Worm (Caenorhabditis elegans) whole organism, midembryonic: ENCODE data around the gene F16B4.2.

Source experiments
- T22C8.4 ChIP-seq: fragments of 200-800 bp; sonication (Bioruptor generic); IDR thresholded peaks from 2 replicates; pipeline ENCODE4 v1.3.6; 2022; ENCODE audit warnings: missing genetic modification characterization, missing compliant biosample characterization
- cog-1 ChIP-seq: sonication (generic microtip); optimal IDR thresholded peaks from 2 replicates; lab custom pipeline; 2016; ENCODE audit warnings: missing genetic modification characterization, missing compliant biosample characterization
- flt-1 ChIP-seq: fragments of 200-800 bp; sonication (Bioruptor generic); IDR thresholded peaks from 2 replicates; pipeline ENCODE4 v1.3.6; 2022; ENCODE audit warnings: missing genetic modification characterization, missing compliant biosample characterization
- klf-2 ChIP-seq: fragments of 200-800 bp; sonication (Bioruptor generic); conservative IDR thresholded peaks from 2 replicates; pipeline ENCODE4 v1.3.6; 2022; ENCODE audit warnings: missing genetic modification reagents, missing genetic modification characterization, missing compliant biosample characterization
- ztf-23 ChIP-seq: fragments of 200-800 bp; sonication (Bioruptor generic); IDR thresholded peaks from 2 replicates; pipeline ENCODE4 v1.3.6; 2022; ENCODE audit warnings: missing genetic modification reagents, missing genetic modification characterization, missing compliant biosample characterization
- ztf-29 ChIP-seq: fragments of 200-800 bp; sonication (Bioruptor generic); IDR thresholded peaks from 2 replicates; pipeline ENCODE4 v1.3.6; 2022; ENCODE audit warnings: missing genetic modification reagents, missing genetic modification characterization, missing compliant biosample characterization

DNA sequence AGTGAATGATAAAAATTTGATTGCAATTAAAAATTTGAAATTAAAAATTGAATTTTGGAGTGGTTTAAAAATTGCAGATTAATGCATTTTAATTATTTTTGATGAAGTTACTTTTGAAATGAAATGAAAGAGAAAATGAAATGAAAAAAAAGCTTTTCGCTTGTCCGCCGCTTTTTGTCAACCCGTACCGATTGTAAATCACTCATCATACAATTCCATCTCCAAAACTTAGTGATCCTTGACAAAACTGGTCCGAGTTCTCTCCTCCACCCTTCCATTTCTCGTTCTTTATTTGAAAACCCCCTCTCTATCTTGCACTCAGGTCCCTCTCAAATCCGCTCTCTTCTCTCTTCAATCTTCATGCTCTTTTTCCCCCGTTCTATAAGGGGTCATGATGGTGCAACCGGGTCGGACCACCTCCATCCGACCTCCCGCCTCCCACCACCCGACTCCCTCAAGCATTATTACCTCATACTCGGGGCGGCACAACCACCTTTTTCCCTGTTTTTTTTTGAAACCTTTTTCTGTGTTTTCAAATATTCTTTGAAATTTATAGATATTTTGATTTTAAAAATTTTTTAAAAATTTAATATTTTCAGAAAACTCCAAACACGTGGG lies 23.6 kb upstream of the F16B4.2 start:
- peak; percentile 51; the same call in 1 of the 2 replicates for TF ChIP-seq flt-1 (GFP tag; lab: Robert Waterston, UW)
- no peak for TF ChIP-seq T22C8.4
- TF ChIP-seq ztf-23 (GFP tag; lab: Robert Waterston, UW): peak; percentile 59; the same call in 1 of the 2 replicates
- TF ChIP-seq klf-2 (GFP tag; lab: Robert Waterston, UW): no peak
- 0 out of 2 replicates have a peak, but pooled peaks have one; percentile 37 for TF ChIP-seq ztf-29 (GFP tag; lab: Robert Waterston, UW)
- no peak for TF ChIP-seq cog-1 (tag; lab: Kevin White, UChicago)
